Worm (Caenorhabditis elegans) whole organism, L1 larva: ENCODE data around the gene C17G10.1.

Experiments used
- C04F5.9 ChIP-seq: sonication (generic microtip); optimal IDR thresholded peaks from 2 replicates; lab custom pipeline; 2016; ENCODE audit warnings: missing genetic modification characterization, missing compliant biosample characterization
- C16A3.4 ChIP-seq: fragments of 150-350 bp; optimal IDR thresholded peaks from 2 replicates; lab custom pipeline; 2014; ENCODE audit warnings: missing biosample characterization, missing genetic modification characterization
- C34B4.2 ChIP-seq: sonication (generic microtip); optimal IDR thresholded peaks from 2 replicates; lab custom pipeline; 2017; ENCODE audit warnings: mild to moderate bottlenecking, missing genetic modification characterization, missing compliant biosample characterization
- F16B12.6 ChIP-seq: fragments of 150-350 bp; optimal IDR thresholded peaks from 2 replicates; lab custom pipeline; 2014; ENCODE audit warnings: missing biosample characterization, missing genetic modification characterization
- Y116A8C.19 ChIP-seq: sonication (generic microtip); optimal IDR thresholded peaks from 2 replicates; lab custom pipeline; 2016; ENCODE audit warnings: missing compliant biosample characterization, missing genetic modification characterization, borderline replicate concordance
- aha-1 ChIP-seq: fragments of 150-350 bp; optimal IDR thresholded peaks from 2 replicates; lab custom pipeline; 2014; ENCODE audit warnings: missing biosample characterization, missing genetic modification characterization
- alr-1 ChIP-seq: fragments of 200-800 bp; sonication (Bioruptor generic); optimal IDR thresholded peaks from 2 replicates; lab custom pipeline; 2018; ENCODE audit warnings: borderline replicate concordance, mild to moderate bottlenecking, missing genetic modification characterization, missing compliant biosample characterization
- ama-1 ChIP-seq: fragments of 150-350 bp; optimal IDR thresholded peaks from 2 replicates; lab custom pipeline; 2014
- blmp-1 ChIP-seq: fragments of 150-350 bp; optimal IDR thresholded peaks from 2 replicates; lab custom pipeline; 2014; ENCODE audit warnings: missing biosample characterization, missing genetic modification characterization
- ceh-63 ChIP-seq: fragments of 200-800 bp; sonication (Bioruptor generic); optimal IDR thresholded peaks from 2 replicates; lab custom pipeline; 2018; ENCODE audit warnings: mild to moderate bottlenecking, missing genetic modification characterization, missing compliant biosample characterization
- ceh-8 ChIP-seq: fragments of 200-800 bp; sonication (Bioruptor generic); optimal IDR thresholded peaks from 2 replicates; lab custom pipeline; 2018; ENCODE audit warnings: mild to moderate bottlenecking, missing genetic modification characterization, moderate library complexity, missing compliant biosample characterization
- ceh-82 ChIP-seq, 3 experiments: fragments of 150-350 bp in 1 of 3; sonication (generic microtip) in 2 of 3; optimal IDR thresholded peaks; 2 replicates each; lab custom pipeline; 2014 to 2017; ENCODE audit warnings: missing biosample characterization in 3 of 3, missing genetic modification characterization in 3 of 3
- ceh-88 ChIP-seq: fragments of 200-800 bp; sonication (Bioruptor generic); IDR thresholded peaks from 2 replicates; pipeline ENCODE4 v1.3.6; 2022; ENCODE audit warnings: missing genetic modification characterization, missing compliant biosample characterization
- ces-1 ChIP-seq: fragments of 150-350 bp; optimal IDR thresholded peaks from 2 replicates; lab custom pipeline; 2014; ENCODE audit warnings: missing biosample characterization, missing genetic modification reagents, missing genetic modification characterization
- efl-1 ChIP-seq, 4 experiments: fragments of 150-350 bp; optimal IDR thresholded peaks in 3 of 4; peaks in 1 of 4; 1 replicate in 1 of 4; 2 replicates in 3 of 4; lab custom pipeline; 2014; ENCODE audit warnings: missing biosample characterization in 2 of 4, missing genetic modification characterization in 2 of 4, missing genetic modification reagents in 2 of 4
- egl-27 ChIP-seq, 2 experiments: fragments of 150-350 bp in 1 of 2; sonication (generic microtip); optimal IDR thresholded peaks; 3 replicates each; lab custom pipeline; 2017 to 2018; ENCODE audit warnings: missing biosample characterization in 2 of 2, missing genetic modification characterization in 2 of 2, missing genetic modification reagents in 2 of 2
- elt-3 ChIP-seq, 6 experiments: fragments of 150-350 bp in 1 of 6; sonication (generic microtip); optimal IDR thresholded peaks; 2 replicates each; lab custom pipeline; 2017 to 2018; ENCODE audit warnings: missing biosample characterization in 6 of 6, missing genetic modification characterization in 6 of 6, inconsistent platforms in 1 of 6
- ets-5 ChIP-seq: fragments of 200-800 bp; sonication (Bioruptor generic); IDR thresholded peaks from 2 replicates; pipeline ENCODE4 v1.3.6; 2022; ENCODE audit warnings: missing genetic modification characterization, missing compliant biosample characterization
- fkh-10 ChIP-seq: sonication (generic microtip); optimal IDR thresholded peaks from 2 replicates; lab custom pipeline; 2017; ENCODE audit warnings: missing biosample characterization, missing genetic modification reagents, missing genetic modification characterization
- fkh-8 ChIP-seq: sonication (generic microtip); optimal IDR thresholded peaks from 2 replicates; lab custom pipeline; 2016; ENCODE audit warnings: mild to moderate bottlenecking, missing genetic modification characterization, missing compliant biosample characterization
- fos-1 ChIP-seq: fragments of 150-350 bp; optimal IDR thresholded peaks from 2 replicates; lab custom pipeline; 2014; ENCODE audit warnings: missing biosample characterization, missing genetic modification characterization
- grh-1 ChIP-seq: fragments of 200-800 bp; sonication (Bioruptor generic); IDR thresholded peaks from 2 replicates; pipeline ENCODE4 v1.3.6; 2022; ENCODE audit warnings: missing genetic modification reagents, missing genetic modification characterization, missing compliant biosample characterization
- hlh-17 ChIP-seq: fragments of 200-800 bp; sonication (Bioruptor generic); optimal IDR thresholded peaks from 2 replicates; lab custom pipeline; 2018; ENCODE audit warnings: missing genetic modification characterization, mild to moderate bottlenecking, missing compliant biosample characterization, moderate library complexity, borderline replicate concordance
- hlh-4 ChIP-seq: sonication (generic microtip); optimal IDR thresholded peaks from 2 replicates; lab custom pipeline; 2016; ENCODE audit warnings: mild to moderate bottlenecking, missing genetic modification characterization, missing compliant biosample characterization
- hpl-2 ChIP-seq: fragments of 150-350 bp; optimal IDR thresholded peaks from 2 replicates; lab custom pipeline; 2014; ENCODE audit warnings: missing biosample characterization, missing genetic modification reagents, missing genetic modification characterization
- irx-1 ChIP-seq: sonication (generic microtip); optimal IDR thresholded peaks from 2 replicates; lab custom pipeline; 2016; ENCODE audit warnings: missing genetic modification characterization, missing compliant biosample characterization
- isw-1 ChIP-seq: fragments of 200-800 bp; sonication (Bioruptor generic); IDR thresholded peaks from 2 replicates; pipeline ENCODE4 v1.3.6; 2022; ENCODE audit warnings: missing genetic modification characterization, missing compliant biosample characterization
- jun-1 ChIP-seq: fragments of 150-350 bp; optimal IDR thresholded peaks from 2 replicates; lab custom pipeline; 2014; ENCODE audit warnings: missing biosample characterization, missing genetic modification reagents, missing genetic modification characterization
- lin-13 ChIP-seq: fragments of 150-350 bp; optimal IDR thresholded peaks from 2 replicates; lab custom pipeline; 2014; ENCODE audit warnings: missing biosample characterization, missing genetic modification reagents, missing genetic modification characterization
- lir-3 ChIP-seq: sonication (generic microtip); optimal IDR thresholded peaks from 2 replicates; lab custom pipeline; 2016; ENCODE audit warnings: mild to moderate bottlenecking, missing genetic modification characterization, moderate library complexity, missing compliant biosample characterization; ENCODE audit not compliant: poor library complexity
- lsy-2 ChIP-seq, 2 experiments: fragments of 150-350 bp; optimal IDR thresholded peaks; 2 replicates each; lab custom pipeline; 2014; ENCODE audit warnings: missing biosample characterization in 2 of 2, missing genetic modification characterization in 2 of 2
- nhr-11 ChIP-seq: fragments of 150-350 bp; optimal IDR thresholded peaks from 2 replicates; lab custom pipeline; 2014; ENCODE audit warnings: missing biosample characterization, missing genetic modification characterization
- nhr-12 ChIP-seq: sonication (generic microtip); optimal IDR thresholded peaks from 2 replicates; lab custom pipeline; 2017; ENCODE audit warnings: missing biosample characterization, missing genetic modification characterization
- nhr-19 ChIP-seq: fragments of 200-800 bp; sonication (Bioruptor generic); conservative IDR thresholded peaks from 2 replicates; pipeline ENCODE4 v1.3.6; 2022; ENCODE audit warnings: missing genetic modification characterization, missing compliant biosample characterization
- nhr-28 ChIP-seq: fragments of 150-350 bp; optimal IDR thresholded peaks from 2 replicates; lab custom pipeline; 2014; ENCODE audit warnings: missing biosample characterization, missing genetic modification characterization
- nhr-76 ChIP-seq: sonication (generic microtip); optimal IDR thresholded peaks from 2 replicates; lab custom pipeline; 2017; ENCODE audit warnings: missing biosample characterization, missing genetic modification characterization
- nhr-77 ChIP-seq: fragments of 150-350 bp; optimal IDR thresholded peaks from 2 replicates; lab custom pipeline; 2014; ENCODE audit warnings: missing biosample characterization, missing genetic modification characterization
- nhr-85 ChIP-seq: sonication (generic microtip); peaks from one replicate; lab custom pipeline; 2016; ENCODE audit warnings: missing genetic modification characterization, inconsistent platforms, missing compliant biosample characterization
- nhr-90 ChIP-seq: sonication (generic microtip); optimal IDR thresholded peaks from 2 replicates; lab custom pipeline; 2016; ENCODE audit warnings: mild to moderate bottlenecking, missing genetic modification characterization, missing compliant biosample characterization; ENCODE audit not compliant: poor library complexity
- pqm-1 ChIP-seq: sonication (generic microtip); optimal IDR thresholded peaks from 3 replicates; lab custom pipeline; 2017; ENCODE audit warnings: missing biosample characterization, missing genetic modification characterization
- skn-1 ChIP-seq: fragments of 150-350 bp; optimal IDR thresholded peaks from 2 replicates; lab custom pipeline; 2014; ENCODE audit warnings: missing biosample characterization, missing genetic modification characterization
- snpc-4 ChIP-seq: fragments of 150-350 bp; optimal IDR thresholded peaks from 2 replicates; lab custom pipeline; 2014; ENCODE audit warnings: missing biosample characterization, missing genetic modification characterization
- snu-23 ChIP-seq: sonication (generic microtip); optimal IDR thresholded peaks from 2 replicates; lab custom pipeline; 2016; ENCODE audit warnings: missing genetic modification characterization, missing compliant biosample characterization
- sox-4 ChIP-seq: sonication (generic microtip); optimal IDR thresholded peaks from 2 replicates; lab custom pipeline; 2016; ENCODE audit warnings: missing genetic modification characterization, missing compliant biosample characterization
- sptf-1 ChIP-seq: fragments of 150-350 bp; optimal IDR thresholded peaks from 2 replicates; lab custom pipeline; 2014; ENCODE audit warnings: missing biosample characterization, missing genetic modification characterization
- sup-37 ChIP-seq: fragments of 200-800 bp; sonication (Bioruptor generic); optimal IDR thresholded peaks from 2 replicates; lab custom pipeline; 2018; ENCODE audit warnings: mild to moderate bottlenecking, missing genetic modification characterization, missing compliant biosample characterization
- swsn-7 ChIP-seq: sonication (generic microtip); optimal IDR thresholded peaks from 2 replicates; lab custom pipeline; 2016; ENCODE audit warnings: missing genetic modification characterization, missing compliant biosample characterization
- tbx-2 ChIP-seq: sonication (generic microtip); optimal IDR thresholded peaks from 2 replicates; lab custom pipeline; 2016; ENCODE audit warnings: missing genetic modification characterization, missing compliant biosample characterization
- unc-130 ChIP-seq: fragments of 150-350 bp; optimal IDR thresholded peaks from 2 replicates; lab custom pipeline; 2017; ENCODE audit warnings: missing biosample characterization, missing genetic modification characterization, inconsistent platforms
- unc-62 ChIP-seq: fragments of 150-350 bp; optimal IDR thresholded peaks from 2 replicates; lab custom pipeline; 2014; ENCODE audit warnings: missing biosample characterization, missing genetic modification reagents, missing genetic modification characterization
- zip-4 ChIP-seq: fragments of 200-800 bp; sonication (Bioruptor generic); optimal IDR thresholded peaks from 2 replicates; lab custom pipeline; 2018; ENCODE audit warnings: mild to moderate bottlenecking, missing genetic modification characterization, moderate library complexity, missing compliant biosample characterization
- ztf-11 ChIP-seq, 2 experiments: sonication (generic microtip); optimal IDR thresholded peaks; 2 replicates each; lab custom pipeline; 2016 to 2017; ENCODE audit warnings: missing genetic modification characterization in 2 of 2, missing biosample characterization in 1 of 2, missing compliant biosample characterization in 1 of 2

The C17G10.1 gene

ce11 chrII:5599326-5600044, 3.1 kb downstream of the C17G10.1 start, which contains the start of gene C17G10.10 (continued):
- TF ChIP-seq elt-3 (tag; optimal IDR thresholded peaks at IDR 0.05; lab: Kevin White, UChicago) (peak in 5 of 6 experiments; percentile 3 to 79 (median 48)), ces-1 (GFP tag; lab: Kevin White, UChicago) (no peak), blmp-1 (tag; lab: Kevin White, UChicago) (peak; percentile 34), lin-13 (GFP tag; lab: Kevin White, UChicago) (peak; percentile 57), isw-1 (GFP tag; lab: Robert Waterston, UW) (no peak; the same call in 1 of the 2 replicates), nhr-85 (tag; lab: Kevin White, UChicago) (peak; percentile 92), efl-1 (optimal IDR thresholded peaks at IDR 0.05; lab: Kevin White, UChicago) (peak; percentile 50 to 73), efl-1 (GFP tag; optimal IDR thresholded peaks at IDR 0.05 in 1 of 2; lab: Kevin White, UChicago) (peak; percentile 49 to 96), hpl-2 (GFP tag; lab: Kevin White, UChicago) (peak; percentile 57), nhr-28 (tag; lab: Kevin White, UChicago) (no peak), fkh-8 (tag; lab: Kevin White, UChicago) (no peak), nhr-76 (tag; lab: Kevin White, UChicago) (no peak), snu-23 (GFP tag; lab: Kevin White, UChicago) (peak; percentile 86), pqm-1 (tag; lab: Kevin White, UChicago) (no peak), ama-1 (peak; percentile 95), unc-62 (GFP tag; lab: Kevin White, UChicago) (no peak), snpc-4 (tag; lab: Kevin White, UChicago) (peak; percentile 99), F16B12.6 (tag; lab: Kevin White, UChicago) (peak; percentile 14), C04F5.9 (tag; lab: Kevin White, UChicago) (peak; percentile 30), sox-4 (no peak), tbx-2 (tag; lab: Kevin White, UChicago) (peak; percentile 73), grh-1 (GFP tag; lab: Robert Waterston, UW) (peak; percentile 72), egl-27 (tag; optimal IDR thresholded peaks at IDR 0.05; lab: Kevin White, UChicago) (no peak), nhr-19 (GFP tag; lab: Robert Waterston, UW) (peak; percentile 88), unc-130 (peak; percentile 60), swsn-7 (peak; percentile 83), fos-1 (tag; lab: Kevin White, UChicago) (peak; percentile 65), nhr-77 (tag; lab: Kevin White, UChicago) (peak; percentile 52), hlh-17 (GFP tag; lab: Kevin White, UChicago) (peak; percentile 59), nhr-12 (tag; lab: Kevin White, UChicago) (no peak), aha-1 (no peak), nhr-11 (tag; lab: Kevin White, UChicago) (peak; percentile 35), lsy-2 (tag; optimal IDR thresholded peaks at IDR 0.05; lab: Kevin White, UChicago) (peak; percentile 54 to 70), ceh-8 (no peak), sup-37 (GFP tag; lab: Kevin White, UChicago) (peak; percentile 75), ztf-11 (tag; optimal IDR thresholded peaks at IDR 0.05; lab: Kevin White, UChicago) (no peak), ceh-88 (GFP tag; lab: Robert Waterston, UW) (no peak), skn-1 (tag; lab: Kevin White, UChicago) (no peak), C34B4.2 (tag; lab: Kevin White, UChicago) (no peak), lir-3 (peak; percentile 28), ets-5 (GFP tag; lab: Robert Waterston, UW) (no peak), zip-4 (GFP tag; lab: Kevin White, UChicago) (peak; percentile 43), jun-1 (tag; lab: Kevin White, UChicago) (peak; percentile 56), ceh-63 (no peak), alr-1 (tag; lab: Kevin White, UChicago) (no peak), irx-1 (tag; lab: Kevin White, UChicago) (peak; percentile 63), Y116A8C.19 (no peak), ceh-82 (tag; optimal IDR thresholded peaks at IDR 0.05; lab: Kevin White, UChicago) (peak; percentile 62 to 76 (median 67)), hlh-4 (tag; lab: Kevin White, UChicago) (no peak), sptf-1 (tag; lab: Kevin White, UChicago) (no peak), nhr-90 (tag; lab: Kevin White, UChicago) (peak; percentile 93), C16A3.4 (tag; lab: Kevin White, UChicago) (peak; percentile 45), fkh-10 (no peak)
